Fruit fly (Drosophila melanogaster) whole organism, pupa: ENCODE data around the gene CG4511.

ENCODE experiments used
- D1 ChIP-seq: fragments of 200-800 bp; sonication (Bioruptor generic); optimal IDR thresholded peaks from 2 replicates; lab custom pipeline; 2018; ENCODE audit warnings: missing biosample characterization, mild to moderate bottlenecking, missing genetic modification characterization, moderate library complexity
- Pif1B ChIP-seq: fragments of 200-800 bp; sonication (Bioruptor generic); optimal IDR thresholded peaks from 3 replicates; lab custom pipeline; 2016; ENCODE audit warnings: missing biosample characterization, missing genetic modification characterization

dm6 chr3R:10870561-10870960 lies 16.3 kb downstream of the CG4511 start:
- TF ChIP-seq Pif1B (GFP tag; lab: Kevin White, UChicago) (no peak), D1 (tag; lab: Kevin White, UChicago) (no peak)
